Worm (Caenorhabditis elegans) whole organism, L1 larva: ENCODE data around the gene srv-13.

ENCODE experiments used
- elt-3 ChIP-seq, 6 experiments: fragments of 150-350 bp in 1 of 6; sonication (generic microtip); optimal IDR thresholded peaks; 2 replicates each; lab custom pipeline; 2017 to 2018; ENCODE audit warnings: missing biosample characterization in 6 of 6, missing genetic modification characterization in 6 of 6, inconsistent platforms in 1 of 6
- lin-13 ChIP-seq: fragments of 150-350 bp; optimal IDR thresholded peaks from 2 replicates; lab custom pipeline; 2014; ENCODE audit warnings: missing biosample characterization, missing genetic modification reagents, missing genetic modification characterization
- lsy-2 ChIP-seq, 2 experiments: fragments of 150-350 bp; optimal IDR thresholded peaks; 2 replicates each; lab custom pipeline; 2014; ENCODE audit warnings: missing biosample characterization in 2 of 2, missing genetic modification characterization in 2 of 2
- nhr-11 ChIP-seq: fragments of 150-350 bp; optimal IDR thresholded peaks from 2 replicates; lab custom pipeline; 2014; ENCODE audit warnings: missing biosample characterization, missing genetic modification characterization
- nhr-237 ChIP-seq: fragments of 150-350 bp; optimal IDR thresholded peaks from 2 replicates; lab custom pipeline; 2014; ENCODE audit warnings: missing biosample characterization, missing genetic modification characterization
- nhr-90 ChIP-seq: sonication (generic microtip); optimal IDR thresholded peaks from 2 replicates; lab custom pipeline; 2016; ENCODE audit warnings: mild to moderate bottlenecking, missing genetic modification characterization, missing compliant biosample characterization; ENCODE audit not compliant: poor library complexity
- snpc-4 ChIP-seq: fragments of 150-350 bp; optimal IDR thresholded peaks from 2 replicates; lab custom pipeline; 2014; ENCODE audit warnings: missing biosample characterization, missing genetic modification characterization
- unc-62 ChIP-seq: fragments of 150-350 bp; optimal IDR thresholded peaks from 2 replicates; lab custom pipeline; 2014; ENCODE audit warnings: missing biosample characterization, missing genetic modification reagents, missing genetic modification characterization

ce11 chrIV:6431582-6431981 lies 26.6 kb downstream of the srv-13 start, which contains the start of gene acp-7:
- TF ChIP-seq nhr-237 (tag; lab: Kevin White, UChicago) (no peak), lin-13 (no peak), nhr-90 (no peak), elt-3 (tag; optimal IDR thresholded peaks at IDR 0.05; lab: Kevin White, UChicago) (no peak), nhr-11 (tag; lab: Kevin White, UChicago) (no peak), unc-62 (GFP tag; lab: Kevin White, UChicago) (no peak), lsy-2 (tag; optimal IDR thresholded peaks at IDR 0.05; lab: Kevin White, UChicago) (no peak), snpc-4 (no peak)
